Fruit fly (Drosophila melanogaster) whole organism, adult: ENCODE results near the gene CG14143.

Source experiments
- CG11617 ChIP-seq: fragments of 200-800 bp; sonication (Bioruptor generic); optimal IDR thresholded peaks from 2 replicates; lab custom pipeline; 2017; ENCODE audit warnings: mild to moderate bottlenecking, missing biosample characterization, missing genetic modification reagents, missing genetic modification characterization
- CG12768 ChIP-seq: fragments of 200-800 bp; sonication (Bioruptor generic); optimal IDR thresholded peaks from 2 replicates; lab custom pipeline; 2017; ENCODE audit warnings: missing biosample characterization, missing genetic modification characterization, mild to moderate bottlenecking, moderate library complexity, missing genetic modification reagents
- CG14711 ChIP-seq: fragments of 200-800 bp; sonication (Bioruptor generic); optimal IDR thresholded peaks from 2 replicates; lab custom pipeline; 2018; ENCODE audit warnings: missing biosample characterization, mild to moderate bottlenecking, missing genetic modification characterization, moderate library complexity
- CG1620 ChIP-seq: fragments of 200-800 bp; sonication (Bioruptor generic); optimal IDR thresholded peaks from 2 replicates; lab custom pipeline; 2016; ENCODE audit warnings: missing biosample characterization, missing genetic modification characterization
- CG33017 ChIP-seq: fragments of 200-800 bp; sonication (Bioruptor generic); optimal IDR thresholded peaks from 2 replicates; lab custom pipeline; 2018; ENCODE audit warnings: missing biosample characterization, mild to moderate bottlenecking, missing genetic modification characterization, moderate library complexity
- CG5204 ChIP-seq: fragments of 200-800 bp; sonication (Bioruptor generic); optimal IDR thresholded peaks from 2 replicates; lab custom pipeline; 2016; ENCODE audit warnings: missing biosample characterization, missing genetic modification characterization
- CG7045 ChIP-seq: fragments of 200-800 bp; sonication (Bioruptor generic); optimal IDR thresholded peaks from 2 replicates; lab custom pipeline; 2017; ENCODE audit warnings: missing biosample characterization, mild to moderate bottlenecking, missing genetic modification characterization
- CG7101 ChIP-seq: fragments of 200-800 bp; sonication (Bioruptor generic); optimal IDR thresholded peaks from 2 replicates; lab custom pipeline; 2018; ENCODE audit warnings: missing biosample characterization, mild to moderate bottlenecking, missing genetic modification characterization, moderate library complexity
- Clk ChIP-seq: fragments of 200-800 bp; sonication (Bioruptor generic); optimal IDR thresholded peaks from 2 replicates; lab custom pipeline; 2017; ENCODE audit warnings: missing biosample characterization, missing genetic modification characterization
- Crg-1 ChIP-seq: fragments of 200-800 bp; sonication (Bioruptor generic); optimal IDR thresholded peaks from 2 replicates; lab custom pipeline; 2016; ENCODE audit warnings: missing biosample characterization, missing genetic modification characterization
- Hr96 ChIP-seq: fragments of 200-800 bp; sonication (Bioruptor generic); optimal IDR thresholded peaks from 2 replicates; lab custom pipeline; 2016; ENCODE audit warnings: missing biosample characterization, missing genetic modification characterization
- Mnt ChIP-seq: fragments of 200-800 bp; sonication (Bioruptor generic); optimal IDR thresholded peaks from 2 replicates; lab custom pipeline; 2016; ENCODE audit warnings: missing biosample characterization, mild to moderate bottlenecking, missing genetic modification characterization
- bab1 ChIP-seq: fragments of 200-800 bp; sonication (Bioruptor generic); optimal IDR thresholded peaks from 3 replicates; lab custom pipeline; 2019; ENCODE audit warnings: missing biosample characterization, mild to moderate bottlenecking, missing genetic modification characterization, moderate library complexity
- cic ChIP-seq: fragments of 200-800 bp; sonication (Bioruptor generic); optimal IDR thresholded peaks from 2 replicates; lab custom pipeline; 2017; ENCODE audit warnings: missing biosample characterization, mild to moderate bottlenecking, missing genetic modification characterization, moderate library complexity
- cnc ChIP-seq, 2 experiments: fragments of >200 bp; optimal IDR thresholded peaks; 2 replicates each; lab custom pipeline; 2017
- kay ChIP-seq: fragments of 200-800 bp; sonication (Bioruptor generic); peaks from one replicate; lab custom pipeline; 2016; ENCODE audit warnings: missing biosample characterization, missing genetic modification characterization, borderline replicate concordance
- ovo ChIP-seq: fragments of 200-800 bp; sonication (Bioruptor generic); optimal IDR thresholded peaks from 2 replicates; lab custom pipeline; 2016; ENCODE audit warnings: missing biosample characterization, missing genetic modification characterization
- pad ChIP-seq: fragments of 200-800 bp; sonication (Bioruptor generic); optimal IDR thresholded peaks from 3 replicates; lab custom pipeline; 2017; ENCODE audit warnings: missing biosample characterization, missing genetic modification characterization, mild to moderate bottlenecking, moderate library complexity, missing genetic modification reagents
- tj ChIP-seq: fragments of 200-800 bp; sonication (Bioruptor generic); optimal IDR thresholded peaks from 3 replicates; lab custom pipeline; 2017; ENCODE audit warnings: missing biosample characterization, mild to moderate bottlenecking, missing genetic modification characterization, moderate library complexity
- toe ChIP-seq: fragments of 200-800 bp; sonication (Bioruptor generic); optimal IDR thresholded peaks from 2 replicates; lab custom pipeline; 2016; ENCODE audit warnings: missing biosample characterization, missing genetic modification characterization

The CG14143 gene

dm6 chr3L:11147675-11148074 lies 12.9 kb downstream of the CG14143 start:
- TF ChIP-seq CG1620 (no peak), CG7101 (no peak), cnc (optimal IDR thresholded peaks at IDR 0.05; lab: Kevin White, UChicago) (no peak), toe (GFP tag; lab: Kevin White, UChicago) (no peak)

- TF ChIP-seq pad (GFP tag; lab: Kevin White, UChicago) (no peak), Hr96 (GFP tag; lab: Kevin White, UChicago) (no peak), CG1620 (no peak), Crg-1 (GFP tag; lab: Kevin White, UChicago) (no peak), CG7045 (GFP tag; lab: Kevin White, UChicago) (no peak), CG12768 (GFP tag; lab: Kevin White, UChicago) (no peak), kay (GFP tag; lab: Kevin White, UChicago) (no peak), CG5204 (GFP tag; lab: Kevin White, UChicago) (no peak), cnc (optimal IDR thresholded peaks at IDR 0.05; lab: Kevin White, UChicago) (no peak), bab1 (GFP tag; lab: Kevin White, UChicago) (no peak), ovo (GFP tag; lab: Kevin White, UChicago) (no peak), CG11617 (GFP tag; lab: Kevin White, UChicago) (no peak), tj (GFP tag; lab: Kevin White, UChicago) (no peak), toe (GFP tag; lab: Kevin White, UChicago) (no peak)
Measured at dm6 chr3L:11148478-11149251, 13.9 kb downstream of the CG14143 start.

DNA sequence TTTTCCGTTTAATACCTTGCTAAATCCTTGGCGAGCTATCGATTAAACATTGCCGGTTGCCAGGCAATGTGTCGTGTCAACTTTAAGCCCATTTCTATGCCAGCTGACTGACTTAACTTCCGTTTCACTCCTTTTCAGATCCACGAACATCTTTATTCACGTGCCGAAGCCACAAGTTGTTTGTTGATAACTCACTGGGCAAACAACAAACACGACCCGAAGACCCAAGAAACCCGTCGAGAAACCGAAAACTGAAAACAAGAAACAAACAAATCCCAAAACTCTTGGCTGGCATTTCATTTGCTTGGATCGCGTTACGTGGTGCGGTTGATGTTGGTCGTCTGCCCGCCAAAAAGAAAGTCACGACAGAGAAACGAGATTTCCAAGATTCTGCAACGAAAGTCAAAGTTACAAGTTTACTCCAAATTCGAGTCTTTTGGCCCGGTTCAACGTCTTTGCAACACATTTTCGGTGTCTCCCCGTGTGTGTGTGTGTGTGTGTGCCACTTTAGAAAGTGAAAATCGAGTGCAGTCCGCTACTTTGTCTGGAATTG lies 16.0 kb downstream of the CG14143 start, which contains the start of gene CG6216:
CG6216 (minus strand) TSS at position 51 of the 553 bp plus-strand sequence.
- TF ChIP-seq kay (GFP tag; lab: Kevin White, UChicago), result no peak
- no peak for TF ChIP-seq cic (GFP tag; lab: Kevin White, UChicago)
- TF ChIP-seq CG1620, result no peak

- TF ChIP-seq pad (GFP tag; lab: Kevin White, UChicago) (no peak), ovo (GFP tag; lab: Kevin White, UChicago) (no peak), CG1620 (no peak), Hr96 (GFP tag; lab: Kevin White, UChicago) (no peak), cnc (optimal IDR thresholded peaks at IDR 0.05; lab: Kevin White, UChicago) (no peak), kay (GFP tag; lab: Kevin White, UChicago) (no peak), bab1 (GFP tag; lab: Kevin White, UChicago) (no peak), cic (GFP tag; lab: Kevin White, UChicago) (no peak), Mnt (no peak), CG33017 (no peak), tj (GFP tag; lab: Kevin White, UChicago) (no peak), Crg-1 (GFP tag; lab: Kevin White, UChicago) (no peak), Clk (GFP tag; lab: Kevin White, UChicago) (no peak), CG7045 (GFP tag; lab: Kevin White, UChicago) (no peak), CG11617 (GFP tag; lab: Kevin White, UChicago) (no peak), CG5204 (GFP tag; lab: Kevin White, UChicago) (no peak), CG7101 (no peak)
Measured at dm6 chr3L:11155380-11155779, 20.6 kb downstream of the CG14143 start.

dm6 chr3L:11164899-11165298 lies 30.1 kb downstream of the CG14143 start, which contains the start of gene Alg10:
Alg10 (plus strand) TSS chr3L:11164971.
- TF ChIP-seq CG1620 (no peak), kay (GFP tag; lab: Kevin White, UChicago) (no peak), Crg-1 (GFP tag; lab: Kevin White, UChicago) (no peak), CG11617 (GFP tag; lab: Kevin White, UChicago) (no peak), CG33017 (no peak), cnc (optimal IDR thresholded peaks at IDR 0.05; lab: Kevin White, UChicago) (no peak)

- TF ChIP-seq CG5204 (GFP tag; lab: Kevin White, UChicago), result peak; percentile 48
- no peak for TF ChIP-seq kay (GFP tag; lab: Kevin White, UChicago)
- peak; percentile 77 for TF ChIP-seq CG11617 (GFP tag; lab: Kevin White, UChicago)
- no peak for TF ChIP-seq cnc (optimal IDR thresholded peaks at IDR 0.05; lab: Kevin White, UChicago)
- TF ChIP-seq bab1 (GFP tag; lab: Kevin White, UChicago), result peak; percentile 90
- TF ChIP-seq Mnt, result peak; percentile 24
- peak; percentile 38 for TF ChIP-seq Crg-1 (GFP tag; lab: Kevin White, UChicago)
- TF ChIP-seq CG1620, result peak; percentile 47
- peak; percentile 43 for TF ChIP-seq pad (GFP tag; lab: Kevin White, UChicago)
- TF ChIP-seq Clk (GFP tag; lab: Kevin White, UChicago), result no peak
- peak; percentile 57 for TF ChIP-seq CG7101
- TF ChIP-seq ovo (GFP tag; lab: Kevin White, UChicago), result peak; percentile 31
- TF ChIP-seq Hr96 (GFP tag; lab: Kevin White, UChicago), result peak; percentile 46
- TF ChIP-seq CG14711 (tag; lab: Kevin White, UChicago), result peak; percentile 20
- peak; percentile 35 for TF ChIP-seq tj (GFP tag; lab: Kevin White, UChicago)
- no peak for TF ChIP-seq cic (GFP tag; lab: Kevin White, UChicago)
- TF ChIP-seq CG7045 (GFP tag; lab: Kevin White, UChicago), result peak; percentile 59
- TF ChIP-seq toe (GFP tag; lab: Kevin White, UChicago), result peak; percentile 52
- TF ChIP-seq CG33017, result peak; percentile 49
- peak; percentile 67 for TF ChIP-seq CG12768 (GFP tag; lab: Kevin White, UChicago)
Measured at dm6 chr3L:11169299-11170181, 34.8 kb downstream of the CG14143 start, which contains the start of the genes wls and Adck5. wls (minus strand) TSS chr3L:11169625. Adck5 (plus strand) TSS chr3L:11169817.
